Worm (Caenorhabditis elegans) whole organism, mixed stage, embryonic: ENCODE results near the gene aps-1.

ENCODE experiments used
- blmp-1 ChIP-seq: fragments of 150-350 bp; optimal IDR thresholded peaks from 2 replicates; lab custom pipeline; 2014; ENCODE audit warnings: missing biosample characterization, missing genetic modification characterization
- cnd-1 ChIP-seq: fragments of 200-800 bp; sonication (Bioruptor generic); optimal IDR thresholded peaks from 2 replicates; lab custom pipeline; 2018; ENCODE audit warnings: mild to moderate bottlenecking, missing genetic modification characterization, missing compliant biosample characterization
- elt-1 ChIP-seq: sonication (generic microtip); optimal IDR thresholded peaks from 2 replicates; lab custom pipeline; 2017; ENCODE audit warnings: missing genetic modification characterization, mild to moderate bottlenecking, missing compliant biosample characterization, antibody characterized with exemption, moderate library complexity, borderline replicate concordance; ENCODE audit not compliant: insufficient read depth
- elt-3 ChIP-seq: fragments of 150-350 bp; optimal IDR thresholded peaks from 2 replicates; lab custom pipeline; 2014; ENCODE audit warnings: missing biosample characterization, missing genetic modification characterization
- lin-13 ChIP-seq: fragments of 150-350 bp; optimal IDR thresholded peaks from 2 replicates; lab custom pipeline; 2014; ENCODE audit warnings: missing biosample characterization, missing genetic modification characterization
- lsy-2 ChIP-seq: fragments of 150-350 bp; optimal IDR thresholded peaks from 2 replicates; lab custom pipeline; 2014; ENCODE audit warnings: missing biosample characterization, missing genetic modification characterization
- mls-2 ChIP-seq: sonication (generic microtip); optimal IDR thresholded peaks from 2 replicates; lab custom pipeline; 2016; ENCODE audit warnings: mild to moderate bottlenecking, missing genetic modification characterization, moderate library complexity, missing compliant biosample characterization
- nhr-2 ChIP-seq: fragments of 150-350 bp; optimal IDR thresholded peaks from 2 replicates; lab custom pipeline; 2014; ENCODE audit warnings: missing biosample characterization, missing genetic modification characterization
- nhr-28 ChIP-seq: fragments of 150-350 bp; optimal IDR thresholded peaks from 2 replicates; lab custom pipeline; 2014; ENCODE audit warnings: missing biosample characterization, missing genetic modification characterization
- nhr-76 ChIP-seq: sonication (generic microtip); optimal IDR thresholded peaks from 2 replicates; lab custom pipeline; 2017; ENCODE audit warnings: missing biosample characterization, missing genetic modification characterization
- sptf-1 ChIP-seq: sonication (generic microtip); optimal IDR thresholded peaks from 2 replicates; lab custom pipeline; 2017; ENCODE audit warnings: mild to moderate bottlenecking, missing genetic modification characterization, moderate library complexity, missing compliant biosample characterization
- unc-62 ChIP-seq: fragments of 150-350 bp; optimal IDR thresholded peaks from 2 replicates; lab custom pipeline; 2014; ENCODE audit warnings: missing biosample characterization, missing genetic modification reagents, missing genetic modification characterization
- ztf-11 ChIP-seq: fragments of 150-350 bp; optimal IDR thresholded peaks from 2 replicates; lab custom pipeline; 2014; ENCODE audit warnings: missing biosample characterization, missing genetic modification characterization

ce11 chrV:6036547-6036946 lies 18.8 kb downstream of the aps-1 start:
- TF ChIP-seq unc-62 (GFP tag; lab: Kevin White, UChicago) (no peak), nhr-76 (tag; lab: Kevin White, UChicago) (no peak), ztf-11 (tag; lab: Kevin White, UChicago) (no peak), blmp-1 (tag; lab: Kevin White, UChicago) (no peak), elt-3 (no peak), nhr-2 (tag; lab: Kevin White, UChicago) (no peak), sptf-1 (tag; lab: Kevin White, UChicago) (no peak), cnd-1 (tag; lab: Kevin White, UChicago) (no peak), lin-13 (tag; lab: Kevin White, UChicago) (no peak), elt-1 (no peak), mls-2 (tag; lab: Kevin White, UChicago) (no peak), nhr-28 (tag; lab: Kevin White, UChicago) (no peak), lsy-2 (tag; lab: Kevin White, UChicago) (no peak)
